Worm (Caenorhabditis elegans) whole organism, L3 larva: ENCODE measurements around the gene Y58A7A.3.
A peak's percentile ranks its signal among the peaks of the same experiment; 100 is the strongest.

Experiments
- R02D3.7 ChIP-seq: fragments of 150-350 bp; optimal IDR thresholded peaks from 2 replicates; lab custom pipeline; 2014; ENCODE audit warnings: missing biosample characterization, missing genetic modification characterization
- ZK546.5 ChIP-seq: sonication (generic microtip); optimal IDR thresholded peaks from 2 replicates; lab custom pipeline; 2017; ENCODE audit warnings: missing biosample characterization, missing genetic modification characterization
- ceh-28 ChIP-seq: fragments of 150-350 bp; optimal IDR thresholded peaks from 2 replicates; lab custom pipeline; 2014; ENCODE audit warnings: missing biosample characterization, missing genetic modification reagents, missing genetic modification characterization
- ceh-82 ChIP-seq: fragments of 150-350 bp; optimal IDR thresholded peaks from 2 replicates; lab custom pipeline; 2014; ENCODE audit warnings: missing biosample characterization, missing genetic modification characterization
- ceh-9 ChIP-seq: sonication (generic microtip); optimal IDR thresholded peaks from 2 replicates; lab custom pipeline; 2018; ENCODE audit warnings: missing biosample characterization, missing genetic modification characterization
- daf-12 ChIP-seq: fragments of 150-350 bp; optimal IDR thresholded peaks from 2 replicates; lab custom pipeline; 2014; ENCODE audit warnings: missing biosample characterization, missing genetic modification reagents, missing genetic modification characterization
- egl-27 ChIP-seq: sonication (generic microtip); optimal IDR thresholded peaks from 4 replicates; lab custom pipeline; 2017; ENCODE audit warnings: missing biosample characterization, missing genetic modification reagents, missing genetic modification characterization
- egl-5 ChIP-seq: fragments of 150-350 bp; optimal IDR thresholded peaks from 2 replicates; lab custom pipeline; 2017; ENCODE audit warnings: missing biosample characterization, missing genetic modification reagents, missing genetic modification characterization, inconsistent platforms
- elt-1 ChIP-seq: fragments of 150-350 bp; optimal IDR thresholded peaks from 2 replicates; lab custom pipeline; 2014; ENCODE audit warnings: missing biosample characterization, missing genetic modification characterization
- elt-2 ChIP-seq: sonication (generic microtip); optimal IDR thresholded peaks from 2 replicates; lab custom pipeline; 2016; ENCODE audit warnings: missing genetic modification reagents, mild to moderate bottlenecking, missing genetic modification characterization, missing compliant biosample characterization
- elt-3 ChIP-seq, 3 experiments: fragments of 150-350 bp in 1 of 3; sonication (generic microtip) in 2 of 3; optimal IDR thresholded peaks; 2 replicates in 2 of 3; 4 replicates in 1 of 3; lab custom pipeline; 2014 to 2017; ENCODE audit warnings: missing biosample characterization in 3 of 3, missing genetic modification characterization in 3 of 3
- fkh-10 ChIP-seq: sonication (generic microtip); optimal IDR thresholded peaks from 2 replicates; lab custom pipeline; 2017; ENCODE audit warnings: missing biosample characterization, missing genetic modification reagents, missing genetic modification characterization
- fkh-2 ChIP-seq: fragments of 150-350 bp; optimal IDR thresholded peaks from 2 replicates; lab custom pipeline; 2014; ENCODE audit warnings: missing biosample characterization, missing genetic modification reagents, missing genetic modification characterization
- fos-1 ChIP-seq: fragments of 150-350 bp; optimal IDR thresholded peaks from 2 replicates; lab custom pipeline; 2014; ENCODE audit warnings: missing biosample characterization, missing genetic modification characterization
- jun-1 ChIP-seq: fragments of 150-350 bp; optimal IDR thresholded peaks from 2 replicates; lab custom pipeline; 2014; ENCODE audit warnings: missing biosample characterization, missing genetic modification reagents, missing genetic modification characterization
- lin-15B ChIP-seq: fragments of 150-350 bp; optimal IDR thresholded peaks from 2 replicates; lab custom pipeline; 2014; ENCODE audit warnings: missing biosample characterization, missing genetic modification characterization
- lin-39 ChIP-seq: fragments of 150-350 bp; optimal IDR thresholded peaks from 2 replicates; lab custom pipeline; 2018; ENCODE audit warnings: missing biosample characterization, missing genetic modification reagents, missing genetic modification characterization
- mdl-1 ChIP-seq: fragments of 150-350 bp; optimal IDR thresholded peaks from 2 replicates; lab custom pipeline; 2014; ENCODE audit warnings: missing biosample characterization, missing genetic modification characterization
- nfya-1 ChIP-seq: sonication (generic microtip); optimal IDR thresholded peaks from 2 replicates; lab custom pipeline; 2017; ENCODE audit warnings: missing genetic modification characterization, mild to moderate bottlenecking, missing compliant biosample characterization, antibody characterized with exemption, moderate library complexity; ENCODE audit not compliant: insufficient read depth
- nhr-11 ChIP-seq: fragments of 150-350 bp; optimal IDR thresholded peaks from 2 replicates; lab custom pipeline; 2014; ENCODE audit warnings: missing biosample characterization, missing genetic modification characterization
- nhr-12 ChIP-seq: fragments of 150-350 bp; optimal IDR thresholded peaks from 2 replicates; lab custom pipeline; 2014; ENCODE audit warnings: missing biosample characterization, missing genetic modification characterization
- nhr-23 ChIP-seq: fragments of 150-350 bp; optimal IDR thresholded peaks from 2 replicates; lab custom pipeline; 2014; ENCODE audit warnings: missing biosample characterization, missing genetic modification reagents, missing genetic modification characterization
- nhr-237 ChIP-seq: fragments of 150-350 bp; optimal IDR thresholded peaks from 2 replicates; lab custom pipeline; 2014; ENCODE audit warnings: missing biosample characterization, missing genetic modification characterization
- nhr-25 ChIP-seq: sonication (generic microtip); optimal IDR thresholded peaks from 2 replicates; lab custom pipeline; 2017; ENCODE audit warnings: missing biosample characterization, missing genetic modification characterization
- nhr-28 ChIP-seq: fragments of 150-350 bp; optimal IDR thresholded peaks from 2 replicates; lab custom pipeline; 2014; ENCODE audit warnings: missing biosample characterization, missing genetic modification characterization
- nhr-67 ChIP-seq: fragments of 150-350 bp; optimal IDR thresholded peaks from 2 replicates; lab custom pipeline; 2014; ENCODE audit warnings: missing biosample characterization, missing genetic modification characterization
- nhr-77 ChIP-seq: fragments of 150-350 bp; optimal IDR thresholded peaks from 2 replicates; lab custom pipeline; 2014; ENCODE audit warnings: missing biosample characterization, missing genetic modification characterization
- pha-4 ChIP-seq: fragments of 150-350 bp; optimal IDR thresholded peaks from 2 replicates; lab custom pipeline; 2014; ENCODE audit warnings: missing biosample characterization, missing genetic modification reagents, missing genetic modification characterization
- pqm-1 ChIP-seq: fragments of 150-350 bp; optimal IDR thresholded peaks from 2 replicates; lab custom pipeline; 2017; ENCODE audit warnings: missing biosample characterization, missing genetic modification characterization, inconsistent platforms
- sea-2 ChIP-seq: fragments of 150-350 bp; sonication (generic microtip); optimal IDR thresholded peaks from 4 replicates; lab custom pipeline; 2014; ENCODE audit warnings: missing biosample characterization, missing genetic modification reagents, missing genetic modification characterization
- skn-1 ChIP-seq: fragments of 150-350 bp; optimal IDR thresholded peaks from 2 replicates; lab custom pipeline; 2014; ENCODE audit warnings: missing biosample characterization, missing genetic modification characterization
- tbx-2 ChIP-seq: sonication (generic microtip); optimal IDR thresholded peaks from 2 replicates; lab custom pipeline; 2016; ENCODE audit warnings: mild to moderate bottlenecking, missing genetic modification characterization, missing compliant biosample characterization
- unc-39 ChIP-seq: sonication (generic microtip); optimal IDR thresholded peaks from 4 replicates; lab custom pipeline; 2017; ENCODE audit warnings: missing biosample characterization, missing genetic modification characterization
- unc-62 ChIP-seq: fragments of 150-350 bp; sonication (generic microtip); optimal IDR thresholded peaks from 4 replicates; lab custom pipeline; 2014; ENCODE audit warnings: missing biosample characterization, missing genetic modification reagents, missing genetic modification characterization
- zag-1 ChIP-seq: fragments of 150-350 bp; optimal IDR thresholded peaks from 2 replicates; lab custom pipeline; 2014; ENCODE audit warnings: missing biosample characterization, missing genetic modification characterization
- ztf-11 ChIP-seq: fragments of 150-350 bp; optimal IDR thresholded peaks from 2 replicates; lab custom pipeline; 2014; ENCODE audit warnings: missing biosample characterization, missing genetic modification characterization
- ztf-4 ChIP-seq: fragments of 150-350 bp; optimal IDR thresholded peaks from 2 replicates; lab custom pipeline; 2014; ENCODE audit warnings: missing biosample characterization, missing genetic modification characterization

Y58A7A.3 gene

ce11 chrV:5090386-5090785, 9.7 kb upstream of the Y58A7A.3 start:
- TF ChIP-seq ztf-4 (no peak), fkh-10 (GFP tag; lab: Kevin White, UChicago) (peak; percentile 20), elt-1 (peak; percentile 18)
- TF ChIP-seq, all 47 proteins: peak for 2

DNA sequence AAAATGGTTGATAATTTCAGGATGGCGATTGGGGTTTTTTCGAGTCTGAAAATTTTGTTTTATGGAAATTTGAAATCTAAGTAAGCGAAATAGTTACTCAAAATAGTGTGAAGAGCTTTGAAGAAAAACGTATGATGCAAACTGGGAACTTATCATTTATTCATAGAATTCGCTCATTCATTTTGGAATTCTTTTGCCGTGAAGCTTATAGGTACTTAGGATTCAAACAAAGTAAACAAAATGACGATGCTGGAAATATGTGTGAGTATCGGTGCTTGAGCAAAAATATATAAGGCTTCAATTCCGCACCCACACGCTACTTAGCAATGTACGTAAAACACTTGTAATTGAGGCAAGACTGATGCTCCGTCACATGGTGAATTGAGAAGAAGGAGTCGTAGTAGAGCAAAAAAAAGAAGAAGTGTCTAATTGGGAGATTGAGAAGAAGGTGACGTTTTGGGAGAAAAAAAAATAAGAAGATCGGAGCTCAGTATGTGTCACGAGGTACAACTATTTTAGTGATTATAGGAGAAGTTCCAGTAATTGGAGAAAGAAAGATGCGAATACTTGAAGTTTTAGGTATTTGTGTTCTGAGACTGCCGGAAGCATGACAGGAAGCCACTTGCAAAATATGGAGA, 8.9 kb upstream of the Y58A7A.3 start, which contains the start of gene glb-32:
Gene glb-32, minus strand, starts transcription at position 51 of the 638 bp plus-strand sequence.
- TF ChIP-seq lin-39 (tag; lab: Kevin White, UChicago) (no peak), sea-2 (no peak), nhr-12 (tag; lab: Kevin White, UChicago) (no peak), skn-1 (tag; lab: Kevin White, UChicago) (no peak), nhr-67 (tag; lab: Kevin White, UChicago) (no peak), nhr-11 (tag; lab: Kevin White, UChicago) (no peak), egl-5 (tag; lab: Kevin White, UChicago) (no peak), ztf-11 (tag; lab: Kevin White, UChicago) (no peak), mdl-1 (tag; lab: Kevin White, UChicago) (no peak), unc-62 (GFP tag; lab: Kevin White, UChicago) (no peak), elt-2 (no peak), lin-15B (tag; lab: Kevin White, UChicago) (no peak), nhr-28 (no peak), egl-27 (no peak)

DNA sequence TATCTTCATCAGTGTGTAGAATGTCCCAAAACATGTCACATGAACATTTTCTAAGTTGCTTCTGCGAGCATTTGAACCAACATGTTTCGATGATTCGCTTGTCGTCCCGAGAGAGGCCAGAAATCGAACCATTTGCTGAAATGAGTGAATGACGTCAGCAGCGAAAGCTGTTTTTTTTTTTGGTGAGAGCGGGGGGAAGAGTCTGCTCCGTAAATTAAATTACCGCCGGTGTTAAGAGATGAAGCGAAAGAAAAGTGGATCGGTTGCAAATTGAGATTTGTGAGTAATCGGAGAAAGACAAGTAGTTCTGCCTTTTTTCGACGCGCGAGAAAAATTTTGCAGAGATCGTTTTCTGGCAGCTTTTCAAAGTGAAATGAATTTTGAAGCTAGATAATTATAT, 7.6 kb upstream of the Y58A7A.3 start:
- TF ChIP-seq ztf-4 (no peak), nhr-77 (no peak), nhr-25 (no peak), fkh-10 (GFP tag; lab: Kevin White, UChicago) (no peak), jun-1 (tag; lab: Kevin White, UChicago) (no peak), tbx-2 (tag; lab: Kevin White, UChicago) (no peak), egl-27 (no peak)
- TF ChIP-seq, all 47 proteins: peak for 0

DNA sequence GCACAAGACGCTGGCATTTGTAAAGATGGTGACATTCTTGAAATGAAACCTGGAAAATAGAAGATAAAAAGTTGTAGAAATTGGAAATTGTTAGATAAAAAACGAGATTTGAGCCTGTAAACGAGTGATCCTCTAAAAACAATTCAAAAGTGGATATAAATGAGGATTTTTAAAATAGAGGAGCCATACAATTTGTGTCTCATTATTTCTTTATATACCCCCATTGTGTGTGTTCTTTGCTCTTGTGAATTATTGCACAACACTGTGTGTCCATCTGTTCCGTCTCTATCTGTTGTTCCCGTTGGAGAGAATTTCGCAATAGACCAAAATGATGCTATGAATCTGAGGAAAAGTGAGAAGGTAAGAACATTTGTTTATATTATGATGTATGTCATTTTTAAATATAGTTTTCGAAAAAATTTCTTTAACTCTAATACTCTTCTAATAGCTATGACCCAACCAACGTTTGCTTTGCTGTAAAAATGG, 6.3 kb upstream of the Y58A7A.3 start, which contains the start of gene Y58A7A.5:
Gene Y58A7A.5, minus strand, starts transcription at position 51 of the 486 bp plus-strand sequence.
- TF ChIP-seq nfya-1 (tag; lab: Kevin White, UChicago) (peak; percentile 22), lin-39 (tag; lab: Kevin White, UChicago) (peak; percentile 26), pha-4 (peak; percentile 28), skn-1 (tag; lab: Kevin White, UChicago) (no peak), sea-2 (no peak), R02D3.7 (tag; lab: Kevin White, UChicago) (no peak), pqm-1 (tag; lab: Kevin White, UChicago) (no peak), ceh-28 (tag; lab: Kevin White, UChicago) (peak; percentile 3), nhr-12 (tag; lab: Kevin White, UChicago) (no peak), daf-12 (tag; lab: Kevin White, UChicago) (no peak), fos-1 (tag; lab: Kevin White, UChicago) (no peak), nhr-23 (tag; lab: Kevin White, UChicago) (no peak)

DNA sequence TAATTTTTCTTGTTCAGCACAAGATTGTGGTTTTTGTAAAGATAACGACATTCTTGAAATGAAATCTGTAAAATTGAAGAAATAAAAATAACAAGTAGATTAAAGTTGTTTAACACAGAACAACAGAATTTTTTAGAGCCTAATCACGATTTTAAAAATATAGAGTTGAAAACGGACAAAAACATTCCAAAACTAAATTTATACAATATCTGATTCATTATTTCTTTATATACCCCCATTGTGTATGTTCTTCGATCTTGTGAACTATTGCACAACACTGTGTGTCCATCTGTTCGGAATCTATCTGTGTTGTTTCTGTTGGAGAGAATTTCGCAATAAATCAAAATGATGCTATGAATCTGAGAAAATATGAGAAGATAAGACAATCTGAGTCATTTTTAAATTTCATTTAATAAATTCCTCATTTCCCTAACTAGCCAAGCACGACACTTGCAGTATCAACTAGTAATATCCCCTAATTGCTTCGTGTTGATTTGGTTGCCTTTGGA, 4.3 kb upstream of the Y58A7A.3 start, which contains the start of gene Y58A7A.4:
Gene Y58A7A.4, minus strand, starts transcription at position 51 of the 509 bp plus-strand sequence.
- no peak for TF ChIP-seq ceh-9 (tag; lab: Kevin White, UChicago)
- TF ChIP-seq ZK546.5 (tag; lab: Kevin White, UChicago): no peak
- no peak for TF ChIP-seq fos-1 (tag; lab: Kevin White, UChicago)
- no peak for TF ChIP-seq jun-1 (tag; lab: Kevin White, UChicago)
- TF ChIP-seq unc-39 (tag; lab: Kevin White, UChicago): no peak
- no peak for TF ChIP-seq nhr-237 (tag; lab: Kevin White, UChicago)
- TF ChIP-seq zag-1 (tag; lab: Kevin White, UChicago): no peak
- TF ChIP-seq nhr-28: no peak
- no peak for TF ChIP-seq ztf-4
- no peak for TF ChIP-seq elt-3 (tag; optimal IDR thresholded peaks at IDR 0.05; lab: Kevin White, UChicago)
- TF ChIP-seq nfya-1 (tag; lab: Kevin White, UChicago): no peak
- TF ChIP-seq fkh-2 (tag; lab: Kevin White, UChicago): no peak
- TF ChIP-seq nhr-77: no peak
- no peak for TF ChIP-seq fkh-10 (GFP tag; lab: Kevin White, UChicago)
- TF ChIP-seq ceh-82 (tag; lab: Kevin White, UChicago): no peak
- TF ChIP-seq nhr-11 (tag; lab: Kevin White, UChicago): no peak
- no peak for TF ChIP-seq pha-4
- TF ChIP-seq sea-2: no peak
- no peak for TF ChIP-seq nhr-12 (tag; lab: Kevin White, UChicago)
